Fruit fly (Drosophila melanogaster): ENCODE measurements around the gene CG8281.

DNA sequence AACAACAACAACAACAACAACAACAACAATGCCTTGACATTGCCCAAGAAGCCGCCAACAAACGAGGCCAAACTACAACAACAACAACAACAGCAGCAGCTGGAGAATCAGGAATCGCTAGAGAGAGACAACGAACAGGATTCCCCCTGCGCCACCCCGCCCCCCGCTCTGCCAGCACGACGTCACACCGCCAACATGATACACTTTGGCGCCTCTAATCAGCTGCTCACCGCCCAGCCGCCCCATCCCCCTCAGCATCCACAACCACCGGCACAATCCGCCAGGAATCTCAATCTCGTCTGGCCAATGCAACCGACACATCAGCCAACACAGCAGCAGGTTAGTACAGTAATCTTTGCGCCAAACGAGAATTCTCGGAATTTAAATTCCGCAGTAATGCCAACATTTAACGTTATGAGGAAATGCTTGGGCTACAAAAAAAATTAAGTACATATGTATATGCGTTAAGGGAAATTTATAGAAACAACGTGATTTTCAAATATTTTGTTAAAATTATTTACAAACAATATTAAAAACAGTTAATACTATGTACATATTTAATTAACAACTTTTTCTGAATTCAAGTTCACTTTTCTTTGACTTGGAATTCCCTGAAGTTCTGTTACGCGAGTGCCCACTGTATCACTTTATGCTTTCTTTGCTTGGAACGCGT lies 42.4 kb upstream of the CG8281 start:
- TF ChIP-seq CG8478 (optimal IDR thresholded peaks at IDR 0.05) (no peak), CTCF (optimal IDR thresholded peaks at IDR 0.05) (no peak)
